Fruit fly (Drosophila melanogaster): ENCODE data around the gene Rtel1.
A peak's percentile ranks its signal among the peaks of the same experiment; 100 is the strongest.

DNA sequence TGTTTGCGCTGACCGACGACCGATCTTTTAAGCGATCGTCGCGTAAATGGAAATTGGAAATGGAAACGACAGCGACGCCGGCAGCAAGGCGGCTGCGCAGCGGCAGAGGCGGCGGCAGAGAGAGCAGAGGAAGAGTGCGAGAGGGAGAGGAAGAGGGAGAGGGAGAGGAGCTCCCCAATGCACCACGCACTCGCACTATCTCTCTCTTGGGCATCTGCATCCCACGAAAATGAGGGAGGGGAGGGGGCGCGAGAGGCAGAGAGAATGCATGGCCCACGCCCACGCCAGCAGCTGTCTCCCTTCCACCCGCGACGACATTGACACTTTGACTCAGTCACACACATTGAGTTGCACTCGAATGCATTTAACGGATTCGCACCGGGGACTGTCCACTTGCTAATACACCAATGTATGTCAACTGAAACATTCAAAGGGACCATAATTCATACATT is 23.2 kb downstream of the Rtel1 start, which contains the start of gene CG3097:
- TF ChIP-seq CHES-1-like (GFP tag; optimal IDR thresholded peaks at IDR 0.05): no peak
- no peak for TF ChIP-seq Hr39 (optimal IDR thresholded peaks at IDR 0.05)
- TF ChIP-seq TFAM (GFP tag; optimal IDR thresholded peaks at IDR 0.05): no peak
- TF ChIP-seq CG8478 (optimal IDR thresholded peaks at IDR 0.05): peak; percentile 80
- no peak for TF ChIP-seq Camta (GFP tag; optimal IDR thresholded peaks at IDR 0.05)
- TF ChIP-seq tup (GFP tag; optimal IDR thresholded peaks at IDR 0.05): no peak
- no peak for TF ChIP-seq CG17802 (tag; optimal IDR thresholded peaks at IDR 0.05)
- TF ChIP-seq C15 (GFP tag; IDR thresholded peaks at IDR 0.05): no peak

Data from whole organism, embryonic.